Fruit fly (Drosophila melanogaster) whole organism, embryonic: ENCODE measurements around the gene Sqor.

Experiments
- Abd-B ChIP-seq: fragments of 200-800 bp; sonication (Bioruptor generic); optimal IDR thresholded peaks from 2 replicates; lab custom pipeline; 2018; ENCODE audit warnings: missing biosample characterization, mild to moderate bottlenecking, missing genetic modification characterization, moderate library complexity
- B-H2 ChIP-seq: fragments of 200-800 bp; sonication (Bioruptor generic); optimal IDR thresholded peaks from 2 replicates; lab custom pipeline; 2018; ENCODE audit warnings: missing biosample characterization, mild to moderate bottlenecking, missing genetic modification characterization
- Bgb ChIP-seq: fragments of 200-800 bp; sonication (Bioruptor generic); IDR thresholded peaks from 2 replicates; pipeline ENCODE4 v1.3.6; 2022; ENCODE audit warnings: missing biosample characterization, missing genetic modification characterization; ENCODE audit not compliant: partially characterized antibody
- C15 ChIP-seq: fragments of 200-800 bp; sonication (Bioruptor generic); IDR thresholded peaks from 3 replicates; pipeline ENCODE4 v1.3.6; 2022; ENCODE audit warnings: missing biosample characterization, missing genetic modification characterization
- CG11398 ChIP-seq: fragments of 200-800 bp; sonication (Bioruptor generic); optimal IDR thresholded peaks from 2 replicates; lab custom pipeline; 2016; ENCODE audit warnings: missing biosample characterization, missing genetic modification characterization
- CG11504 ChIP-seq: fragments of 200-800 bp; sonication (Bioruptor generic); optimal IDR thresholded peaks from 3 replicates; lab custom pipeline; 2019; ENCODE audit warnings: missing biosample characterization, mild to moderate bottlenecking, missing genetic modification characterization, moderate library complexity
- CG11560 ChIP-seq: fragments of 200-800 bp; sonication (Bioruptor generic); IDR thresholded peaks from 3 replicates; pipeline ENCODE4 v1.3.6; 2022; ENCODE audit warnings: missing biosample characterization, missing genetic modification characterization
- CG11696 ChIP-seq: fragments of 200-800 bp; sonication (Bioruptor generic); IDR thresholded peaks from 2 replicates; pipeline ENCODE4 v1.3.6; 2022; ENCODE audit warnings: missing biosample characterization, missing genetic modification characterization
- CG12071 ChIP-seq: fragments of 200-800 bp; sonication (Bioruptor generic); optimal IDR thresholded peaks from 3 replicates; lab custom pipeline; 2018; ENCODE audit warnings: missing biosample characterization, mild to moderate bottlenecking, missing genetic modification characterization
- CG12104 ChIP-seq: fragments of 200-800 bp; sonication (Bioruptor generic); optimal IDR thresholded peaks from 3 replicates; lab custom pipeline; 2016; ENCODE audit warnings: missing biosample characterization, missing genetic modification characterization
- CG15011 ChIP-seq: fragments of 200-800 bp; sonication (Bioruptor generic); optimal IDR thresholded peaks from 3 replicates; lab custom pipeline; 2018; ENCODE audit warnings: missing biosample characterization, mild to moderate bottlenecking, missing genetic modification characterization
- CG17361 ChIP-seq: fragments of 200-800 bp; sonication (Bioruptor generic); IDR thresholded peaks from 3 replicates; pipeline ENCODE4 v1.3.6; 2022; ENCODE audit warnings: missing biosample characterization, missing genetic modification characterization
- CG17612 ChIP-seq: fragments of 200-800 bp; sonication (Bioruptor generic); IDR thresholded peaks from 2 replicates; pipeline ENCODE4 v1.3.6; 2022; ENCODE audit warnings: missing biosample characterization, missing genetic modification characterization
- CG18011 ChIP-seq: fragments of 200-800 bp; sonication (Bioruptor generic); optimal IDR thresholded peaks from 2 replicates; lab custom pipeline; 2017; ENCODE audit warnings: missing biosample characterization, missing genetic modification characterization, mild to moderate bottlenecking, moderate library complexity, missing genotype
- CG2712 ChIP-seq: fragments of 200-800 bp; optimal IDR thresholded peaks from 3 replicates; lab custom pipeline; 2019; ENCODE audit warnings: missing biosample characterization, mild to moderate bottlenecking, missing genetic modification characterization, moderate library complexity
- CG2875 ChIP-seq: fragments of 200-800 bp; sonication (Bioruptor generic); optimal IDR thresholded peaks from 2 replicates; lab custom pipeline; 2017; ENCODE audit warnings: missing biosample characterization, mild to moderate bottlenecking, missing genetic modification characterization, missing genetic modification reagents
- CG32772 ChIP-seq: fragments of 200-800 bp; sonication (Bioruptor generic); IDR thresholded peaks from 2 replicates; pipeline ENCODE4 v1.3.6; 2022; ENCODE audit warnings: missing biosample characterization, missing genetic modification characterization
- CG34224 ChIP-seq: fragments of 200-800 bp; sonication (Bioruptor generic); IDR thresholded peaks from 3 replicates; pipeline ENCODE4 v1.3.6; 2022; ENCODE audit warnings: missing biosample characterization, missing genetic modification characterization; ENCODE audit not compliant: partially characterized antibody
- CG4730 ChIP-seq: fragments of 200-800 bp; sonication (Bioruptor generic); IDR thresholded peaks from 2 replicates; pipeline ENCODE4 v1.3.6; 2022; ENCODE audit warnings: missing biosample characterization, missing genetic modification characterization
- CG6175 ChIP-seq: fragments of 200-800 bp; sonication (Bioruptor generic); IDR thresholded peaks from 3 replicates; pipeline ENCODE4 v1.3.6; 2022; ENCODE audit warnings: missing biosample characterization, missing genetic modification characterization
- CG6813 ChIP-seq: fragments of 200-800 bp; sonication (Bioruptor generic); optimal IDR thresholded peaks from 2 replicates; lab custom pipeline; 2017; ENCODE audit warnings: missing biosample characterization, missing genetic modification characterization, mild to moderate bottlenecking, moderate library complexity, missing genetic modification reagents
- Chrac-16 ChIP-seq: fragments of 200-800 bp; sonication (Bioruptor generic); optimal IDR thresholded peaks from 3 replicates; lab custom pipeline; 2016; ENCODE audit warnings: missing biosample characterization, missing genetic modification characterization
- Elba2 ChIP-seq: fragments of 200-800 bp; sonication (Bioruptor generic); optimal IDR thresholded peaks from 3 replicates; lab custom pipeline; 2016; ENCODE audit warnings: missing biosample characterization, missing genetic modification characterization
- Hand ChIP-seq: fragments of 200-800 bp; sonication (Bioruptor generic); optimal IDR thresholded peaks from 2 replicates; lab custom pipeline; 2017; ENCODE audit warnings: mild to moderate bottlenecking, missing biosample characterization, missing genetic modification reagents, missing genetic modification characterization
- HmgD ChIP-seq: fragments of 200-800 bp; sonication (Bioruptor generic); optimal IDR thresholded peaks from 3 replicates; lab custom pipeline; 2016; ENCODE audit warnings: missing biosample characterization, missing genetic modification characterization
- Med ChIP-seq: fragments of 200-800 bp; sonication (Bioruptor generic); peaks from one replicate; lab custom pipeline; 2016; ENCODE audit warnings: missing biosample characterization, missing genetic modification characterization, mild to moderate bottlenecking, inconsistent platforms, moderate library complexity
- Myb ChIP-seq: fragments of 200-800 bp; sonication (Bioruptor generic); optimal IDR thresholded peaks from 2 replicates; lab custom pipeline; 2016; ENCODE audit warnings: missing biosample characterization, missing genetic modification characterization
- Optix ChIP-seq: fragments of 200-800 bp; sonication (Bioruptor generic); IDR thresholded peaks from 3 replicates; pipeline ENCODE4 v1.3.6; 2022; ENCODE audit warnings: missing biosample characterization, missing genetic modification characterization
- Side ChIP-seq: fragments of 200-800 bp; sonication (Bioruptor generic); optimal IDR thresholded peaks from 2 replicates; lab custom pipeline; 2016; ENCODE audit warnings: missing biosample characterization, missing genetic modification characterization
- Sry-δ ChIP-seq: fragments of 200-800 bp; sonication (Bioruptor generic); optimal IDR thresholded peaks from 2 replicates; lab custom pipeline; 2016; ENCODE audit warnings: missing biosample characterization, missing genetic modification characterization
- Trl ChIP-seq, 3 experiments: fragments of >200 bp in 2 of 3; fragments of 200-800 bp in 1 of 3; sonication (Bioruptor generic) in 1 of 3; optimal IDR thresholded peaks; 2 replicates in 1 of 3; 3 replicates in 2 of 3; lab custom pipeline; 2016 to 2017; ENCODE audit warnings: missing biosample characterization in 1 of 3, missing genetic modification characterization in 1 of 3
- ac ChIP-seq: fragments of 200-800 bp; sonication (Bioruptor generic); optimal IDR thresholded peaks from 3 replicates; lab custom pipeline; 2017; ENCODE audit warnings: missing biosample characterization, mild to moderate bottlenecking, missing genetic modification characterization
- br ChIP-seq: fragments of >200 bp; optimal IDR thresholded peaks from 2 replicates; lab custom pipeline; 2017
- cad ChIP-seq: fragments of >200 bp; optimal IDR thresholded peaks from 2 replicates; lab custom pipeline; 2017; ENCODE audit warnings: missing biosample characterization, missing genetic modification characterization
- cato ChIP-seq: fragments of 200-800 bp; sonication (Bioruptor generic); optimal IDR thresholded peaks from 2 replicates; lab custom pipeline; 2016; ENCODE audit warnings: missing biosample characterization, missing genetic modification characterization, borderline replicate concordance
- ci ChIP-seq: fragments of 200-800 bp; sonication (Bioruptor generic); IDR thresholded peaks from 3 replicates; pipeline ENCODE4 v1.3.6; 2022; ENCODE audit warnings: missing biosample characterization, missing genetic modification characterization
- cwo ChIP-seq: fragments of 200-800 bp; sonication (Bioruptor generic); optimal IDR thresholded peaks from 3 replicates; lab custom pipeline; 2017; ENCODE audit warnings: missing biosample characterization, missing genetic modification characterization, mild to moderate bottlenecking, moderate library complexity, missing genetic modification reagents
- da ChIP-seq: fragments of 200-800 bp; sonication (Bioruptor generic); optimal IDR thresholded peaks from 2 replicates; lab custom pipeline; 2016; ENCODE audit warnings: missing biosample characterization, missing genetic modification characterization
- gce ChIP-seq: fragments of 200-800 bp; sonication (Bioruptor generic); IDR thresholded peaks from 3 replicates; pipeline ENCODE4 v1.3.6; 2022; ENCODE audit warnings: missing biosample characterization, missing genetic modification characterization
- hb ChIP-seq: fragments of 200-800 bp; sonication (Bioruptor generic); IDR thresholded peaks from 3 replicates; pipeline ENCODE4 v1.3.6; 2022; ENCODE audit warnings: missing biosample characterization, missing genetic modification characterization; ENCODE audit not compliant: partially characterized antibody
- hbn ChIP-seq: fragments of 200-800 bp; sonication (Bioruptor generic); IDR thresholded peaks from 2 replicates; pipeline ENCODE4 v1.3.6; 2022; ENCODE audit warnings: missing biosample characterization, missing genetic modification characterization; ENCODE audit not compliant: partially characterized antibody
- hth ChIP-seq: fragments of >200 bp; optimal IDR thresholded peaks from 2 replicates; lab custom pipeline; 2017; ENCODE audit warnings: inconsistent platforms
- insv ChIP-seq, 2 experiments: fragments of 200-800 bp; sonication (Bioruptor generic); optimal IDR thresholded peaks; 3 replicates each; lab custom pipeline; 2016 to 2018; ENCODE audit warnings: missing biosample characterization in 2 of 2, missing genetic modification characterization in 2 of 2
- inv ChIP-seq: fragments of 200-800 bp; sonication (Bioruptor generic); IDR thresholded peaks from 2 replicates; pipeline ENCODE4 v1.3.6; 2022; ENCODE audit warnings: missing biosample characterization, missing genetic modification characterization; ENCODE audit not compliant: partially characterized antibody
- p53 ChIP-seq: fragments of 200-800 bp; sonication (Bioruptor generic); optimal IDR thresholded peaks from 2 replicates; lab custom pipeline; 2016; ENCODE audit warnings: missing biosample characterization, missing genetic modification characterization
- pb ChIP-seq: fragments of 200-800 bp; sonication (Bioruptor generic); optimal IDR thresholded peaks from 3 replicates; lab custom pipeline; 2016; ENCODE audit warnings: missing biosample characterization, missing genetic modification characterization
- phol ChIP-seq: fragments of 200-800 bp; sonication (Bioruptor generic); optimal IDR thresholded peaks from 3 replicates; lab custom pipeline; 2018; ENCODE audit warnings: missing biosample characterization, mild to moderate bottlenecking, missing genetic modification characterization, moderate library complexity
- psq ChIP-seq: fragments of 200-800 bp; sonication (Bioruptor generic); optimal IDR thresholded peaks from 2 replicates; lab custom pipeline; 2017; ENCODE audit warnings: missing biosample characterization, missing genetic modification characterization
- ranshi ChIP-seq: fragments of 200-800 bp; sonication (Bioruptor generic); IDR thresholded peaks from 2 replicates; pipeline ENCODE4 v1.3.6; 2022; ENCODE audit warnings: missing biosample characterization, missing genetic modification characterization
- rib ChIP-seq: fragments of 200-800 bp; sonication (Bioruptor generic); IDR thresholded peaks from 2 replicates; pipeline ENCODE4 v1.3.6; 2022; ENCODE audit warnings: missing biosample characterization, missing genetic modification characterization
- slp2 ChIP-seq: fragments of 200-800 bp; sonication (Bioruptor generic); optimal IDR thresholded peaks from 2 replicates; lab custom pipeline; 2016; ENCODE audit warnings: missing biosample characterization, missing genetic modification characterization

The Sqor gene

DNA sequence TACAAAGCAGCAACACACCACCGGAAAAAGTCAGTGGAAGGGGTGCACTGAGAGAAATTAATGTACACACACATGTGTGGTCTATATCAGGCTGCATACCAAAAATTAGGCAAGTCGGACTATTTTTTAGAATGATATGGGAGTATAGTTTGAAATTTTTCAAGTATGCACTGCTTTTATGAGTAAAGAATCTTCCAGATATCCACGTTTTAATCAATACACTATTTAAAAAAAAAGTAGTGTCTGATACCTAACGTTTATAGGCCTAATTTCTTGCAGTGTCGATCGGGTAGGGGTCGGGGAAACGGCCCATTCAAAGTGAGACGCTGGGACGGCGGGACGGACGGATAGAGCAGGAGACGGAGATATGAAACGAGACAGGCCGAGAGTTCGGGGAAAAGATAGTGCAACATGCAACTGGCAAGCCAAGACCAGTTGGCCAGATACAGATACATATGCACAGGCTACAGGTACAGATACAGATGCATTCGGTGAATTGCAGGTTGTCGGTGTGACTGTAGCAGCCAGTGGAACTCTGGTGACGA, 9.5 kb upstream of the Sqor start (continued):
- TF ChIP-seq CG18011: peak; percentile 38
- peak; percentile 82 for TF ChIP-seq ranshi
- peak; percentile 95 for TF ChIP-seq slp2 (GFP tag; lab: Kevin White, UChicago)
- TF ChIP-seq CG12104 (GFP tag; lab: Kevin White, UChicago): peak; percentile 85
- TF ChIP-seq CG2712 (tag; lab: Kevin White, UChicago): peak; percentile 98
- TF ChIP-seq da (GFP tag; lab: Kevin White, UChicago): peak; percentile 76
- TF ChIP-seq ci (GFP tag; lab: Robert Waterston, UW): peak; percentile 88
- TF ChIP-seq Hand (GFP tag; lab: Kevin White, UChicago): peak; percentile 57
- peak; percentile 40; the same call in 1 of the 2 replicates for TF ChIP-seq CG17612 (GFP tag; lab: Robert Waterston, UW)
- no peak for TF ChIP-seq inv
- TF ChIP-seq CG32772 (GFP tag; lab: Robert Waterston, UW): peak; percentile 87
- peak; percentile 93 for TF ChIP-seq Abd-B (GFP tag; lab: Kevin White, UChicago)
- peak; percentile 91 for TF ChIP-seq CG11398 (GFP tag; lab: Kevin White, UChicago)
- TF ChIP-seq hbn: no peak
- TF ChIP-seq B-H2 (GFP tag; lab: Kevin White, UChicago): no peak
- TF ChIP-seq CG11696: peak; percentile 49
- TF ChIP-seq ac (GFP tag; lab: Kevin White, UChicago): peak; percentile 96
- peak; percentile 57 for TF ChIP-seq Sry-δ (GFP tag; lab: Kevin White, UChicago)
- TF ChIP-seq Myb (GFP tag; lab: Kevin White, UChicago): peak; percentile 74
- TF ChIP-seq gce (GFP tag; lab: Robert Waterston, UW): peak; percentile 84
- TF ChIP-seq CG6175 (GFP tag; lab: Robert Waterston, UW): no peak
- TF ChIP-seq psq (GFP tag; lab: Kevin White, UChicago): peak; percentile 77
- no peak for TF ChIP-seq hth
- TF ChIP-seq CG2875 (GFP tag; lab: Kevin White, UChicago): peak; percentile 92
- TF ChIP-seq hb (GFP tag; lab: Robert Waterston, UW): no peak
- peak; percentile 83 for TF ChIP-seq CG12071
- TF ChIP-seq br: no peak
- TF ChIP-seq CG15011 (GFP tag; lab: Kevin White, UChicago): peak; percentile 82
- TF ChIP-seq rib (GFP tag; lab: Robert Waterston, UW): no peak
- peak; percentile 92 for TF ChIP-seq pb (GFP tag; lab: Kevin White, UChicago)
- TF ChIP-seq Trl (optimal IDR thresholded peaks at IDR 0.05; lab: Kevin White, UChicago): no peak
- TF ChIP-seq Trl (GFP tag; optimal IDR thresholded peaks at IDR 0.05; lab: Kevin White, UChicago): peak; percentile 92
- TF ChIP-seq Elba2 (GFP tag; lab: Kevin White, UChicago): peak; percentile 87
- peak; percentile 94 for TF ChIP-seq Side (GFP tag; lab: Kevin White, UChicago)
- TF ChIP-seq CG4730 (GFP tag; lab: Robert Waterston, UW): peak; percentile 82
- no peak for TF ChIP-seq C15 (GFP tag; lab: Robert Waterston, UW)
- peak; percentile 83 for TF ChIP-seq p53 (GFP tag; lab: Kevin White, UChicago)
- peak; percentile 95 for TF ChIP-seq CG11504 (tag; lab: Kevin White, UChicago)
- TF ChIP-seq phol: peak; percentile 97
- no peak for TF ChIP-seq Bgb (GFP tag; lab: Robert Waterston, UW)
- TF ChIP-seq Med: peak; percentile 97
- TF ChIP-seq cad (GFP tag; lab: Kevin White, UChicago): no peak
- TF ChIP-seq CG11560 (tag; lab: Robert Waterston, UW): peak; percentile 68; the same call in 2 of the 3 replicates
- peak; percentile 95 for TF ChIP-seq Chrac-16 (GFP tag; lab: Kevin White, UChicago)
- TF ChIP-seq HmgD (GFP tag; lab: Kevin White, UChicago): peak; percentile 84
- TF ChIP-seq CG34224 (GFP tag; lab: Robert Waterston, UW): no peak
- peak; percentile 32 to 55 for TF ChIP-seq insv (GFP tag; optimal IDR thresholded peaks at IDR 0.05; lab: Kevin White, UChicago)
- TF ChIP-seq CG6813 (GFP tag; lab: Kevin White, UChicago): peak; percentile 88
- peak; percentile 91 for TF ChIP-seq cato (GFP tag; lab: Kevin White, UChicago)
- TF ChIP-seq CG17361 (GFP tag; lab: Robert Waterston, UW): peak; percentile 97
- TF ChIP-seq cwo (GFP tag; lab: Kevin White, UChicago): peak; percentile 72
- TF ChIP-seq Optix: peak; percentile 88
